Fruit fly (Drosophila melanogaster): ENCODE measurements around the gene Ythdc1.

dm6 chr3L:3420674-3421073 lies 46.7 kb upstream of the Ythdc1 start:
- TF ChIP-seq h (optimal IDR thresholded peaks at IDR 0.05) (no peak), insv (optimal IDR thresholded peaks at IDR 0.05) (no peak)

All from Kc167 (cell line).